Worm (Caenorhabditis elegans): ENCODE results near the gene math-42.
"Not testable (repeated sequence)": the region's sequence is repeated elsewhere in the genome, so short reads cannot be mapped to it uniquely, and the experiment has no call there.

math-42 gene

DNA sequence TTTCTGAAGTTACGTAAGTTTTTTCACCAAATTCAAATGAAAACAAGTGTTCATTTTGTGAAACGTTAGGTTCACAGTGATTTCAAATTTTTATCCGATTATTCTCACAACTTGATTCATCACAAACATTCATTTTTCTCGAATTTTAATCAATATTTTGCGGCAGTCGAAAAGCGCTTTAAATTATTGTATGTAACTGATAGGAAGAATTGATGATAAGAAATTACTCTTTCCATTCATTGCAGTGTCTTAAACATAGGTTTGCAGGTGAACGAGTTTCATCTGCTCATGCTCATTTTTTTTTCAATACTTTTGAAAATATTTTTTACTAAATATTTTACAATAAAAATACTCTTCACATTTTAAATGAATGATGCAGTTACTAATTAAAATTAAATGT, 52.7 kb downstream of the math-42 start:
- TF ChIP-seq hmbx-1 (tag; optimal IDR thresholded peaks at IDR 0.05), result no peak
- TF ChIP-seq tbx-37 (GFP tag; conservative IDR thresholded peaks at IDR 0.05), result no peak
- TF ChIP-seq ama-1 (optimal IDR thresholded peaks at IDR 0.05), result no peak
- TF ChIP-seq pes-1 (GFP tag; IDR thresholded peaks at IDR 0.05), result no peak

DNA sequence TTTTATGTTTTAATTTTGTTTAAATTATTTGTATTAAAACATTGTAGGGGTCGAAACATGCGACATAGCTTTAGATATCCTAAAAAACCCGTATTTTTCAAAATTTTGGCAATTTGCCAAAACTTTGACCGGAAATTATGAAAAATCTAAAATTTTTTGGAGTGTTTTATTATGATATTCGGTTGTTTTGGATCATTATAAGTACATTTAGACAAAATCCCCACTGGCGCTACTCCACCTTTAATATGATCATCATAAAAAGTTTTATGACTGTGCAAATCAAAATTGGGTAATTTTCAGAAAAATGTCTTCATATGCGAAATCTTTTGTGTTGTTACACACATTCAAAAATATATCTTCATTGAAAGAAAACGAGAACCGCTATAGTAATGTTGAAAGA, 54.0 kb downstream of the math-42 start, which contains the start of gene math-18:
Gene math-18, plus strand, starts transcription at position 301 of the 400 bp plus-strand sequence.
- TF ChIP-seq pes-1, scrt-1, tbx-11 (GFP tag; IDR thresholded peaks at IDR 0.05): not testable (repeated sequence)

Measured in whole organism, early embryonic.